Worm (Caenorhabditis elegans): ENCODE results near the gene str-208.

DNA sequence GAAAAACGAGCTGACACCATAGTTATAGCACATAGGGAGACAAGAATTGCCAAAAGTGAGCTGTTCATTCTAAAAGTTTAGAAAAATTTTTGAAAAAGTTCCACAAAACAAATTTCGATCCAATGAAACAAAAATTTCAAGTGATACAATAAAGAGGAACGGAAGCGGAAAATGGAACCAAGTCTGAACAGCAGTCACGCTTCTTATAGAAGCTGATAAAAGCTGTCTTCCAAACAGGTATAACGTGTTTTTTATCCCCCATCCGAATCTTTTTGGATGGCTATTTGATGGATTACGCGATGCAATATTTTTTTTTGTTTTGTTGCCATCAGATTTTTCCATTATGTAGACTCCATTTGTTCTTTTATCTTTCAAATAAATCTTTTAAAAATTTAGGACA lies 44.3 kb upstream of the str-208 start, which contains the start of gene H23N18.5:
- TF ChIP-seq mep-1 (tag; optimal IDR thresholded peaks at IDR 0.05), result no peak
- no peak for TF ChIP-seq sem-2 (GFP tag; optimal IDR thresholded peaks at IDR 0.05)
- no peak for TF ChIP-seq nhr-28 (tag; optimal IDR thresholded peaks at IDR 0.05)
- TF ChIP-seq pha-4 (tag; optimal IDR thresholded peaks at IDR 0.05), result no peak
- no peak for TF ChIP-seq snpc-4 (tag; optimal IDR thresholded peaks at IDR 0.05)
- no peak for TF ChIP-seq mab-5 (tag; optimal IDR thresholded peaks at IDR 0.05)
- no peak for TF ChIP-seq unc-120 (tag; optimal IDR thresholded peaks at IDR 0.05; ENCODE audit: poor library complexity, severe bottlenecking)
